Worm (Caenorhabditis elegans) whole organism, L2 larva: Measurements from ENCODE around the gene fbxa-39.
A peak's percentile ranks its signal among the peaks of the same experiment; 100 is the strongest.

Source experiments
- F13H6.1 ChIP-seq: sonication (generic microtip); optimal IDR thresholded peaks from 2 replicates; lab custom pipeline; 2016; ENCODE audit warnings: missing genetic modification characterization, missing compliant biosample characterization
- R02D3.7 ChIP-seq: fragments of 150-350 bp; optimal IDR thresholded peaks from 2 replicates; lab custom pipeline; 2014; ENCODE audit warnings: missing biosample characterization, missing genetic modification characterization
- aly-2 ChIP-seq: fragments of 150-350 bp; optimal IDR thresholded peaks from 2 replicates; lab custom pipeline; 2014; ENCODE audit warnings: missing biosample characterization, missing genetic modification characterization
- ama-1 ChIP-seq: fragments of 150-350 bp; optimal IDR thresholded peaks from 2 replicates; lab custom pipeline; 2018; ENCODE audit warnings: inconsistent platforms
- blmp-1 ChIP-seq: sonication (generic microtip); optimal IDR thresholded peaks from 2 replicates; lab custom pipeline; 2017; ENCODE audit warnings: missing genetic modification characterization, mild to moderate bottlenecking, missing compliant biosample characterization, antibody characterized with exemption, moderate library complexity; ENCODE audit not compliant: insufficient read depth
- ceh-16 ChIP-seq: fragments of 150-350 bp; optimal IDR thresholded peaks from 2 replicates; lab custom pipeline; 2014; ENCODE audit warnings: missing biosample characterization, missing genetic modification characterization
- ceh-82 ChIP-seq: fragments of 150-350 bp; optimal IDR thresholded peaks from 2 replicates; lab custom pipeline; 2014; ENCODE audit warnings: missing biosample characterization, missing genetic modification characterization
- crh-2 ChIP-seq: sonication (generic microtip); optimal IDR thresholded peaks from 2 replicates; lab custom pipeline; 2017; ENCODE audit warnings: missing biosample characterization, missing genetic modification characterization
- egl-27 ChIP-seq: sonication (generic microtip); optimal IDR thresholded peaks from 3 replicates; lab custom pipeline; 2017; ENCODE audit warnings: missing biosample characterization, missing genetic modification reagents, missing genetic modification characterization
- fos-1 ChIP-seq: fragments of 150-350 bp; optimal IDR thresholded peaks from 2 replicates; lab custom pipeline; 2014; ENCODE audit warnings: missing biosample characterization, missing genetic modification characterization
- gmeb-1 ChIP-seq: fragments of 150-350 bp; optimal IDR thresholded peaks from 2 replicates; lab custom pipeline; 2014; ENCODE audit warnings: missing biosample characterization, missing genetic modification characterization
- lin-11 ChIP-seq: fragments of 150-350 bp; sonication (generic microtip); optimal IDR thresholded peaks from 2 replicates; lab custom pipeline; 2014; ENCODE audit warnings: missing biosample characterization, missing genetic modification characterization, inconsistent platforms, mixed read lengths
- lin-39 ChIP-seq: fragments of 150-350 bp; optimal IDR thresholded peaks from 2 replicates; lab custom pipeline; 2014; ENCODE audit warnings: missing biosample characterization, missing genetic modification reagents, missing genetic modification characterization
- lsy-2 ChIP-seq, 2 experiments: fragments of 150-350 bp in 1 of 2; sonication (generic microtip) in 1 of 2; optimal IDR thresholded peaks; 2 replicates each; lab custom pipeline; 2014 to 2017; ENCODE audit warnings: missing biosample characterization in 2 of 2, missing genetic modification characterization in 2 of 2
- mab-5 ChIP-seq: fragments of 150-350 bp; optimal IDR thresholded peaks from 2 replicates; lab custom pipeline; 2014; ENCODE audit warnings: missing biosample characterization, missing genetic modification characterization
- nhr-11 ChIP-seq: fragments of 150-350 bp; optimal IDR thresholded peaks from 2 replicates; lab custom pipeline; 2014; ENCODE audit warnings: missing biosample characterization, missing genetic modification characterization
- nhr-12 ChIP-seq: fragments of 150-350 bp; optimal IDR thresholded peaks from 2 replicates; lab custom pipeline; 2014; ENCODE audit warnings: missing biosample characterization, missing genetic modification characterization
- nhr-129 ChIP-seq: fragments of 150-350 bp; optimal IDR thresholded peaks from 2 replicates; lab custom pipeline; 2014; ENCODE audit warnings: missing biosample characterization, missing genetic modification characterization
- nhr-23 ChIP-seq: fragments of 150-350 bp; optimal IDR thresholded peaks from 2 replicates; lab custom pipeline; 2014; ENCODE audit warnings: missing biosample characterization, missing genetic modification reagents, missing genetic modification characterization
- nhr-237 ChIP-seq: fragments of 150-350 bp; optimal IDR thresholded peaks from 2 replicates; lab custom pipeline; 2014; ENCODE audit warnings: missing biosample characterization, missing genetic modification characterization
- nhr-25 ChIP-seq: fragments of 150-350 bp; sonication (generic microtip); optimal IDR thresholded peaks from 3 replicates; lab custom pipeline; 2014; ENCODE audit warnings: missing biosample characterization, missing genetic modification characterization
- nhr-6 ChIP-seq: fragments of 150-350 bp; optimal IDR thresholded peaks from 2 replicates; lab custom pipeline; 2014; ENCODE audit warnings: missing biosample characterization, missing genetic modification characterization
- nhr-77 ChIP-seq: fragments of 150-350 bp; optimal IDR thresholded peaks from 2 replicates; lab custom pipeline; 2014; ENCODE audit warnings: missing biosample characterization, missing genetic modification characterization
- peb-1 ChIP-seq: fragments of 150-350 bp; optimal IDR thresholded peaks from 2 replicates; lab custom pipeline; 2014; ENCODE audit warnings: missing biosample characterization, missing genetic modification characterization
- skn-1 ChIP-seq: sonication (generic microtip); optimal IDR thresholded peaks from 2 replicates; lab custom pipeline; 2017; ENCODE audit warnings: missing biosample characterization, missing genetic modification characterization
- sma-3 ChIP-seq: sonication (generic microtip); optimal IDR thresholded peaks from 2 replicates; lab custom pipeline; 2016; ENCODE audit warnings: missing genetic modification reagents, missing genetic modification characterization, missing compliant biosample characterization
- sma-9 ChIP-seq, 2 experiments: fragments of 150-350 bp in 1 of 2; sonication (generic microtip) in 1 of 2; optimal IDR thresholded peaks; 2 replicates each; lab custom pipeline; 2014 to 2016; ENCODE audit warnings: missing genetic modification characterization in 2 of 2, mild to moderate bottlenecking in 1 of 2, missing biosample characterization in 1 of 2, missing compliant biosample characterization in 1 of 2, missing genetic modification reagents in 1 of 2, moderate library complexity in 1 of 2
- unc-39 ChIP-seq: fragments of 150-350 bp; optimal IDR thresholded peaks from 2 replicates; lab custom pipeline; 2014; ENCODE audit warnings: missing biosample characterization, missing genetic modification characterization
- unc-55 ChIP-seq: fragments of 150-350 bp; sonication (generic microtip); optimal IDR thresholded peaks from 3 replicates; lab custom pipeline; 2014; ENCODE audit warnings: missing biosample characterization, missing genetic modification reagents, missing genetic modification characterization
- unc-62 ChIP-seq: fragments of 150-350 bp; optimal IDR thresholded peaks from 2 replicates; lab custom pipeline; 2014; ENCODE audit warnings: missing biosample characterization, missing genetic modification reagents, missing genetic modification characterization
- ztf-1 ChIP-seq: fragments of 200-800 bp; sonication (Bioruptor generic); conservative IDR thresholded peaks from 2 replicates; pipeline ENCODE4 v1.3.6; 2022; ENCODE audit warnings: missing genetic modification characterization, missing compliant biosample characterization
- ztf-11 ChIP-seq: sonication (generic microtip); optimal IDR thresholded peaks from 2 replicates; lab custom pipeline; 2017; ENCODE audit warnings: missing biosample characterization, missing genetic modification characterization
- ztf-4 ChIP-seq: fragments of 150-350 bp; optimal IDR thresholded peaks from 2 replicates; lab custom pipeline; 2014; ENCODE audit warnings: missing biosample characterization, missing genetic modification characterization

Gene fbxa-39

ce11 chrIII:2279457-2279856, 6.6 kb downstream of the fbxa-39 start, which contains the start of gene Y54F10BM.23:
TSS of gene Y54F10BM.23 (minus strand) at chrIII:2279557.
- no peak for TF ChIP-seq blmp-1 (tag; lab: Kevin White, UChicago)
- TF ChIP-seq ceh-82 (tag; lab: Kevin White, UChicago) = no peak
- TF ChIP-seq ztf-1 (GFP tag; lab: Robert Waterston, UW) = no peak
- TF ChIP-seq aly-2 (tag; lab: Kevin White, UChicago) = no peak
- TF ChIP-seq skn-1 (tag; lab: Kevin White, UChicago) = no peak
- no peak for TF ChIP-seq ceh-16 (tag; lab: Kevin White, UChicago)
- TF ChIP-seq nhr-11 (tag; lab: Kevin White, UChicago) = no peak

ce11 chrIII:2280569-2280968, 7.7 kb downstream of the fbxa-39 start, which contains the start of gene Y54F10BM.22:
TSS of gene Y54F10BM.22 (plus strand) at chrIII:2280899.
- TF ChIP-seq nhr-25 = peak; percentile 60
- TF ChIP-seq mab-5 = no peak
- TF ChIP-seq sma-9 (GFP tag; optimal IDR thresholded peaks at IDR 0.05; lab: Kevin White, UChicago) = no peak
- TF ChIP-seq sma-9 (tag; optimal IDR thresholded peaks at IDR 0.05; lab: Kevin White, UChicago) = no peak
- peak; percentile 59 for TF ChIP-seq sma-3 (GFP tag; lab: Kevin White, UChicago)
- TF ChIP-seq egl-27 (tag; lab: Kevin White, UChicago) = no peak
- TF ChIP-seq nhr-77 = no peak

- TF ChIP-seq crh-2 (tag; lab: Kevin White, UChicago) (no peak), nhr-129 (tag; lab: Kevin White, UChicago) (no peak), R02D3.7 (no peak), ztf-4 (tag; lab: Kevin White, UChicago) (no peak), ztf-1 (GFP tag; lab: Robert Waterston, UW) (no peak)
These were observed 9.4 kb downstream of the fbxa-39 start, which contains the start of gene Y54F10BM.3 for ce11 chrIII:2281975-2282957. TSS of gene Y54F10BM.3 (plus strand) at chrIII:2282025.

DNA sequence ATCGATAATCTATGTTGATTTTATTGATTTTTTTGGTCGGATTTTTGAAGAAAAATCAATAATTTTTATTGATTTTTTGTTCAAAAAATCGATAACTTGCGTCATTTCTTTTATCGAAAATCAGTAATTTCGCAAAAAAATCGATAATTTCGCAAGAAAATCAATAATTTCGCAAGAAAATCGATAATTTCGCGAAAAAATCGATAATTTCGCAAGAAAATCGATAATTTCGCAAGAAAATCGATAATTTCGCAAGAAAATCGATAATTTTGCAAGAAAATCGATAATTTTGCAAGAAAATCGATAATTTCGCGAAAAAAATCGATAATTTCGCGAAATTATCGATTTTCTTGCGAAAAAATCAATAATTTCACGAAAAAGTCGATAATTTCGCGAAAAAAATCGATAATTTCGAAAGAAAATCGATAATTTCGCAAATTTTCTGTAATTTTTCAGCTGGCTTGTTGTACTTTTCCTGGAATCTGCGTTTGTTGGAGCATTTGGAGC, 10.6 kb downstream of the fbxa-39 start:
- TF ChIP-seq ztf-4 (tag; lab: Kevin White, UChicago) = no peak

DNA sequence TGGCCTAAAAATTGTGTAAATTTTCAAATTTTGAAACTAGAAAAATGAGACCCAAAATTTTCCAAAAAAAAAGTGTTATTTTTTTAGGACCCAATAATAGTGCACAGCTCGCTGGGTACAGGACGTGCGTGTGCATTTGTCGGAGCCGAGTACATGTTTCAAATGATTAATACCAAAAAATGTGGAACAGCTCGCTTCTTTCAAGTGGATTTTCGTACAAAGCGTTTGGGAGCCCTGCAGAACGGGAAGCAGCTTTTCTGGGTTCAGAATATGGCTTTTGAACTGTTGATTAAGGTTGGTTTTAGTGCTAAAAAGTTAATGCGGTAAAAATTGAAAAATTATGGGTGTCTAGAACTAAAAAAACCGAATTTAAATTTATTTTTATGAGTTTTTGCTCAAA, 15.4 kb downstream of the fbxa-39 start:
- TF ChIP-seq unc-39 (tag; lab: Kevin White, UChicago) (no peak), nhr-12 (tag; lab: Kevin White, UChicago) (no peak), ztf-4 (tag; lab: Kevin White, UChicago) (no peak), gmeb-1 (tag; lab: Kevin White, UChicago) (no peak), nhr-23 (tag; lab: Kevin White, UChicago) (no peak), unc-55 (GFP tag; lab: Kevin White, UChicago) (no peak), peb-1 (tag; lab: Kevin White, UChicago) (no peak), lsy-2 (tag; optimal IDR thresholded peaks at IDR 0.05; lab: Kevin White, UChicago) (no peak), fos-1 (no peak), R02D3.7 (no peak), lin-11 (no peak), ama-1 (lab: Kevin White, UChicago) (no peak), F13H6.1 (no peak), nhr-6 (tag; lab: Kevin White, UChicago) (no peak)

DNA sequence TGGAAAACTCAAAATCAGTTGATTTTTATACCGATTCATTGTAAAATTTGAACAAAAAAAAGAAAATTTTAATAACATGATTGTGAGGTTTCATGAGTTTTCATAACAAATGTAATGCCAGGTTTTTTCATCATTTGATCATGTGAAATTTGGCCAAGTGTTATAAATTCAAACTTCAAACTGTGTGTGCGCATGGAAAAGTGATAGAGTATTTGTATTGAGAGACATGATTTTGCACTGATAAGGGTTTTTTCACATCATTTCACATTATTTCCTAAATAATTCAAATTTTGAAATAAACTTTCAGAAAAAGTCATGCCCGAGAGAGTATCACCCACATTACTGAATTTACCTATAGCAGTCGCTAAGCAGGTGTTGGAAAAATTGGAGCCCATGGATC, 18.3 kb downstream of the fbxa-39 start, which contains the start of gene fbxa-219:
Gene fbxa-219, plus strand, starts transcription at position 277 of the 400 bp plus-strand sequence.
- TF ChIP-seq F13H6.1 (no peak), ztf-11 (tag; lab: Kevin White, UChicago) (no peak), fos-1 (peak; percentile 13), nhr-6 (tag; lab: Kevin White, UChicago) (no peak), aly-2 (tag; lab: Kevin White, UChicago) (no peak), nhr-237 (tag; lab: Kevin White, UChicago) (no peak), nhr-23 (tag; lab: Kevin White, UChicago) (no peak), ceh-16 (tag; lab: Kevin White, UChicago) (no peak), ztf-4 (tag; lab: Kevin White, UChicago) (no peak), lin-39 (tag; lab: Kevin White, UChicago) (no peak), crh-2 (tag; lab: Kevin White, UChicago) (peak; percentile 7), lin-11 (no peak), unc-62 (GFP tag; lab: Kevin White, UChicago) (no peak)
